Worm (Caenorhabditis elegans): ENCODE data around the gene C29F7.1.

DNA sequence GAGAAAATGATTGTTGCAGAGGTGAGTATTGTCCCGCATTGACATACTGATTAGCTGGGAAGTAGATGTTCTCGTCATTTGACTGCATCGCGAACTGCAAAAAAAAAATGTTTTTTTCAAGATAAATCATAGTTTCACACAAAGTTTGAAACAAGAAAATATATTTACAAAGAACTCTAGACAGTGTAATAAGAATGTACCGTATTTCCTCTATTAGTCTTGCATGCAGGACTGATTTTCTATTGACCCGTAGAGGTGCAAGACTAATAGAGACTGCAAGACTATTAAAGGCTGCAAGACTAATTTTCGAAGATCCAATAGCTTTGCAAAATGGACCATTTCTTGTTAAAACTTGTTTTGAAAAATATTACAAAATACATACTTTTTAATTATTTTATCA lies 13.6 kb downstream of the C29F7.1 start, which contains the start of gene fkh-3:
- TF ChIP-seq T22C8.4 (GFP tag; IDR thresholded peaks at IDR 0.05) (no peak), klf-2 (GFP tag; conservative IDR thresholded peaks at IDR 0.05) (no peak), flt-1 (GFP tag; IDR thresholded peaks at IDR 0.05) (no peak), ztf-29 (GFP tag; IDR thresholded peaks at IDR 0.05) (no peak), ref-1 (GFP tag; conservative IDR thresholded peaks at IDR 0.05) (no peak)
